Fruit fly (Drosophila melanogaster): ENCODE results near the gene Uros1.

The Uros1 gene

DNA sequence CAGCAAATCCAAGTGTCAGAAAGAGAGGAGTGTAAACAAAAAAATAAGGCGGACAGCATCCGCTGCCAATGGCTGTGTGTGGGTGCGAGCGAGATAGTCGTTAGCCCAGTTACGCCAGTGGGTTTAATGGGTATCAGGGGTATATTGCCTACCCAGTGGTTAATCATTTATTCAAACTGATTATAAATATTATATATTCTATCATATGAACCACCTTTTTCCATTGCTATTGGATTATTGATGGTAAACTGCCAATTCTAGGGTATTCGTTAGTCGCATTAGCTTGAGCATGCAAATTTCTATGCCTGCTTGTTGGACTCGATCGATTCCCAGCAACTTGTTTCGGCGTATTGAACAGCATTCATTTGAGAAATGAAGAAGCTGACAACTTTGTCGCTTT is 4.0 kb downstream of the Uros1 start:
- TF ChIP-seq toe (GFP tag; optimal IDR thresholded peaks at IDR 0.05) (no peak), CG14711 (tag; optimal IDR thresholded peaks at IDR 0.05) (peak; percentile 84), Crg-1 (GFP tag; optimal IDR thresholded peaks at IDR 0.05) (peak; percentile 30), cic (GFP tag; optimal IDR thresholded peaks at IDR 0.05) (no peak), Clk (GFP tag; optimal IDR thresholded peaks at IDR 0.05) (peak; percentile 44), CG1620 (GFP tag; optimal IDR thresholded peaks at IDR 0.05) (no peak), Mnt (GFP tag; optimal IDR thresholded peaks at IDR 0.05) (no peak), CG33017 (tag; optimal IDR thresholded peaks at IDR 0.05) (peak; percentile 77), pad (GFP tag; optimal IDR thresholded peaks at IDR 0.05) (peak; percentile 72), tj (GFP tag; optimal IDR thresholded peaks at IDR 0.05) (no peak), ovo (GFP tag; optimal IDR thresholded peaks at IDR 0.05) (peak; percentile 16), kay (GFP tag; ENCODE audit: borderline replicate concordance) (no peak), cnc (optimal IDR thresholded peaks at IDR 0.05) (no peak), CG12768 (GFP tag; optimal IDR thresholded peaks at IDR 0.05) (peak; percentile 67), CG11617 (GFP tag; optimal IDR thresholded peaks at IDR 0.05) (peak; percentile 23), Hr96 (GFP tag; optimal IDR thresholded peaks at IDR 0.05) (no peak), CG7045 (GFP tag; optimal IDR thresholded peaks at IDR 0.05) (peak; percentile 68), CG5204 (GFP tag; optimal IDR thresholded peaks at IDR 0.05) (no peak), bab1 (GFP tag; optimal IDR thresholded peaks at IDR 0.05) (peak; percentile 91), CG7101 (tag; optimal IDR thresholded peaks at IDR 0.05) (peak; percentile 89)

- TF ChIP-seq Clk (GFP tag; optimal IDR thresholded peaks at IDR 0.05) (no peak), CG14711 (tag; optimal IDR thresholded peaks at IDR 0.05) (no peak), bab1 (GFP tag; optimal IDR thresholded peaks at IDR 0.05) (no peak), tj (GFP tag; optimal IDR thresholded peaks at IDR 0.05) (peak; percentile 21), kay (GFP tag; ENCODE audit: borderline replicate concordance) (peak; percentile 49)
Observed at dm6 chrX:8895413-8895812, 4.7 kb downstream of the Uros1 start.

- TF ChIP-seq CG1620 (GFP tag; optimal IDR thresholded peaks at IDR 0.05) (no peak), CG33017 (tag; optimal IDR thresholded peaks at IDR 0.05) (no peak), CG7101 (tag; optimal IDR thresholded peaks at IDR 0.05) (peak; percentile 80), bab1 (GFP tag; optimal IDR thresholded peaks at IDR 0.05) (peak; percentile 66), Mnt (GFP tag; optimal IDR thresholded peaks at IDR 0.05) (no peak), Clk (GFP tag; optimal IDR thresholded peaks at IDR 0.05) (no peak), pad (GFP tag; optimal IDR thresholded peaks at IDR 0.05) (no peak), Crg-1 (GFP tag; optimal IDR thresholded peaks at IDR 0.05) (no peak), CG7045 (GFP tag; optimal IDR thresholded peaks at IDR 0.05) (peak; percentile 23), CG14711 (tag; optimal IDR thresholded peaks at IDR 0.05) (peak; percentile 71), Hr96 (GFP tag; optimal IDR thresholded peaks at IDR 0.05) (no peak), cic (GFP tag; optimal IDR thresholded peaks at IDR 0.05) (no peak), tj (GFP tag; optimal IDR thresholded peaks at IDR 0.05) (peak; percentile 76), CG11617 (GFP tag; optimal IDR thresholded peaks at IDR 0.05) (peak; percentile 34), CG5204 (GFP tag; optimal IDR thresholded peaks at IDR 0.05) (no peak), cnc (optimal IDR thresholded peaks at IDR 0.05) (no peak)
Observed at dm6 chrX:8895018-8895392, 5.1 kb downstream of the Uros1 start.

DNA sequence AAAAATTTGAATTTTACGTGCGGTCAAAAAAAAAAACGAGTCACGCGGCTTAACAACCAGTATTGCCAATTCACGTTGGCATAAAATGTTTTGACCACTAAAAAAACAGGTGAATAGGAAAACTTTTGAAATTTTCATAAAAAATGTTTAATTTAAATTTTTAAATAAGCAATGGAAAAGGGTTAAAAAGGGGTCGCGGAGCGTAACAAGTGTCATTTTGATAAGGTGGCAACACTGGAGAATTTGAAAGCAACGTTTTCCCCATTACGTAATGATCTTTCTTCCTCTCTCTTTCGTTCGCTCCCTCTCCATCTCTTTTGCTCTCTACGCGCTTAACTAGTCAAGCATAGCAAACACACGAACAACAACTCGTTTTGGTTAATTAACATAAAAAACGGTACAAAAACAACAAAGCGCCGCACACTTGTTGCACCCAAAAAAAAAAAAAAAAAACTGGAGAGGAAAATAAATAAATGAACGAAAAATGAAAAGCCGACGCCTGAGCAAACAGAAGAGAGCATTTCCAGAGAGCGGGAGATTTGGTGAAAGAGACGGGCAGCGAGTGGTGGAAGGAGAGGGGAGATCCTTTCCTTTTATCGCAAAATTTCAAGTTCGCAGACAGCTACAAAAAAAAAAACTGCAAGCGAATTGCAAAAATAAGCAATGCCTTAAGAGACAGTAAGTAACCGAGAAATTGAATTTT is 5.6 kb downstream of the Uros1 start:
- peak; percentile 32 for TF ChIP-seq pad (GFP tag; optimal IDR thresholded peaks at IDR 0.05)
- peak; percentile 60 for TF ChIP-seq CG11617 (GFP tag; optimal IDR thresholded peaks at IDR 0.05)
- no peak for TF ChIP-seq cic (GFP tag; optimal IDR thresholded peaks at IDR 0.05)
- TF ChIP-seq Crg-1 (GFP tag; optimal IDR thresholded peaks at IDR 0.05), result peak; percentile 42
- TF ChIP-seq bab1 (GFP tag; optimal IDR thresholded peaks at IDR 0.05), result peak; percentile 87
- peak; percentile 38 for TF ChIP-seq CG7045 (GFP tag; optimal IDR thresholded peaks at IDR 0.05)
- TF ChIP-seq CG5204 (GFP tag; optimal IDR thresholded peaks at IDR 0.05), result peak; percentile 16
- peak; percentile 28 for TF ChIP-seq Clk (GFP tag; optimal IDR thresholded peaks at IDR 0.05)
- TF ChIP-seq kay (GFP tag; ENCODE audit: borderline replicate concordance), result peak; percentile 96
- peak; percentile 96 for TF ChIP-seq CG14711 (tag; optimal IDR thresholded peaks at IDR 0.05)
- TF ChIP-seq CG12768 (GFP tag; optimal IDR thresholded peaks at IDR 0.05), result no peak
- no peak for TF ChIP-seq tj (GFP tag; optimal IDR thresholded peaks at IDR 0.05)
- TF ChIP-seq CG7101 (tag; optimal IDR thresholded peaks at IDR 0.05), result peak; percentile 76
- TF ChIP-seq CG33017 (tag; optimal IDR thresholded peaks at IDR 0.05), result peak; percentile 71
- TF ChIP-seq toe (GFP tag; optimal IDR thresholded peaks at IDR 0.05), result peak; percentile 38
- TF ChIP-seq cnc (optimal IDR thresholded peaks at IDR 0.05), result no peak
- TF ChIP-seq CG1620 (GFP tag; optimal IDR thresholded peaks at IDR 0.05), result peak; percentile 21
- peak; percentile 15 for TF ChIP-seq Mnt (GFP tag; optimal IDR thresholded peaks at IDR 0.05)

- no peak for TF ChIP-seq CG12768 (GFP tag; optimal IDR thresholded peaks at IDR 0.05)
- TF ChIP-seq CG33017 (tag; optimal IDR thresholded peaks at IDR 0.05), result no peak
- no peak for TF ChIP-seq Clk (GFP tag; optimal IDR thresholded peaks at IDR 0.05)
- TF ChIP-seq cnc (optimal IDR thresholded peaks at IDR 0.05), result no peak
- TF ChIP-seq kay (GFP tag; ENCODE audit: borderline replicate concordance), result no peak
- no peak for TF ChIP-seq CG7101 (tag; optimal IDR thresholded peaks at IDR 0.05)
Observed at dm6 chrX:8893378-8893912, 6.6 kb downstream of the Uros1 start.

- peak; percentile 19 for TF ChIP-seq tj (GFP tag; optimal IDR thresholded peaks at IDR 0.05)
- TF ChIP-seq CG11617 (GFP tag; optimal IDR thresholded peaks at IDR 0.05), result no peak
- peak; percentile 53 for TF ChIP-seq CG7101 (tag; optimal IDR thresholded peaks at IDR 0.05)
- TF ChIP-seq CG7045 (GFP tag; optimal IDR thresholded peaks at IDR 0.05), result no peak
- peak; percentile 10 for TF ChIP-seq CG5204 (GFP tag; optimal IDR thresholded peaks at IDR 0.05)
- no peak for TF ChIP-seq CG12768 (GFP tag; optimal IDR thresholded peaks at IDR 0.05)
- no peak for TF ChIP-seq CG1620 (GFP tag; optimal IDR thresholded peaks at IDR 0.05)
- peak; percentile 76 for TF ChIP-seq bab1 (GFP tag; optimal IDR thresholded peaks at IDR 0.05)
- no peak for TF ChIP-seq Mnt (GFP tag; optimal IDR thresholded peaks at IDR 0.05)
- peak; percentile 7 for TF ChIP-seq CG14711 (tag; optimal IDR thresholded peaks at IDR 0.05)
- TF ChIP-seq Crg-1 (GFP tag; optimal IDR thresholded peaks at IDR 0.05), result no peak
- TF ChIP-seq cic (GFP tag; optimal IDR thresholded peaks at IDR 0.05), result no peak
Observed at dm6 chrX:8892445-8893009, 7.5 kb downstream of the Uros1 start.
